Fruit fly (Drosophila melanogaster) S2 (cell line): ENCODE data around the gene Tet.

Experiments
- CG8478 ChIP-seq: fragments of >200 bp; optimal IDR thresholded peaks from 2 replicates; lab custom pipeline; 2018
- CTCF ChIP-seq, 2 experiments: fragments of >200 bp; optimal IDR thresholded peaks; 2 replicates each; lab custom pipeline; 2018

DNA sequence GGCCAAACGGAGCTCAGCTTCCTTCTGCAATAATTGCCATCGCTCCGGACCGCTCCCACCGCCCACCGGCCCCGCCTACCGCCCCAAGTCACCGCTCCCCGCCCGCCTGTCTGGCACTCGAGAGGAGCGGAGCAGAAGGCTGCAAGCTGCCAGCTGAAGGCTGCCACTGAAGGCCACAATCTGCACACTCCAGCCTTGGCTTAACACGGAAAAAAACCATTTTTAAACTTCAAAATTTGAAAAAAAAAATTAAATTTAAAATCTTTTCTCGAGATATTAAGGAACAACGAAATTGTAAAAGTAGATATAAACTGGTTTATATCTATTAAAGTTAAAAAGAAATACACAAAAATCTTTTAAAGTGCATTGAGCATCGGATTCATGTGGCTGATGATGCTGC, 49.0 kb downstream of the Tet start:
- TF ChIP-seq CTCF (optimal IDR thresholded peaks at IDR 0.05; lab: Kevin White, UChicago) (no peak), CG8478 (no peak)
